Fruit fly (Drosophila melanogaster): ENCODE measurements around the gene CG18547.
A peak's percentile ranks its signal among the peaks of the same experiment; 100 is the strongest.

CG18547 gene

DNA sequence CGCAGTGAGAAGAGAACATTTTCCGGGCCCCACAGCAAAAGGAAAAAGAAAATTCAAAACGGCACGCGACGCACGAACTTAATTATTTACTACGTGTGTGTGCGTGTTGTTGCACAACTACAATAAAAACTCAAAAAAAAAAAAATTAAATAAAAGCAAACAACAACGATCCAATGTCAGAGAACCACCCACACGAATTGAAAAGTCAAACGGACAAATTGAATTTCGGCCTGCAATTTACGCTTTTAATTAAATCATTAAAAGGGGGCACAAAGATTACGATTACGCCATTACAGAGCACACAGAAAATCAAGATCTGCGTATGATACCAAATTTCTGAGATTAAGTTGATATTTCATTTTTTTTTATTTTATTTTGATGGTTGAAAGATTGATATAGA, 32.2 kb downstream of the CG18547 start:
- TF ChIP-seq Hr83 (GFP tag; optimal IDR thresholded peaks at IDR 0.05; ENCODE audit: poor library complexity, severe bottlenecking): no peak
- no peak for TF ChIP-seq CG9705 (GFP tag; optimal IDR thresholded peaks at IDR 0.05)
- TF ChIP-seq pan (optimal IDR thresholded peaks at IDR 0.05): no peak
- TF ChIP-seq Hr78 (GFP tag; optimal IDR thresholded peaks at IDR 0.05): no peak
- no peak for TF ChIP-seq Vsx2 (GFP tag; optimal IDR thresholded peaks at IDR 0.05; ENCODE audit: partially characterized antibody)
- TF ChIP-seq ey (GFP tag; optimal IDR thresholded peaks at IDR 0.05): no peak
- no peak for TF ChIP-seq tai (GFP tag; optimal IDR thresholded peaks at IDR 0.05)
- no peak for TF ChIP-seq h (GFP tag; optimal IDR thresholded peaks at IDR 0.05)
- no peak for TF ChIP-seq N (GFP tag; optimal IDR thresholded peaks at IDR 0.05)
- TF ChIP-seq usp (GFP tag; optimal IDR thresholded peaks at IDR 0.05): no peak
- no peak for TF ChIP-seq HLH106 (tag; optimal IDR thresholded peaks at IDR 0.05)
- TF ChIP-seq rgr (GFP tag; optimal IDR thresholded peaks at IDR 0.05): no peak
- no peak for TF ChIP-seq CrebA (GFP tag; optimal IDR thresholded peaks at IDR 0.05; ENCODE audit: borderline replicate concordance)
- TF ChIP-seq Jra (GFP tag; optimal IDR thresholded peaks at IDR 0.05): no peak
- TF ChIP-seq Sp1 (GFP tag; optimal IDR thresholded peaks at IDR 0.05): no peak
- TF ChIP-seq lola (GFP tag; optimal IDR thresholded peaks at IDR 0.05): no peak
- no peak for TF ChIP-seq dmrt93B (GFP tag; optimal IDR thresholded peaks at IDR 0.05)
- TF ChIP-seq OdsH (GFP tag; optimal IDR thresholded peaks at IDR 0.05): no peak
- TF ChIP-seq Abd-B (GFP tag; optimal IDR thresholded peaks at IDR 0.05): no peak

DNA sequence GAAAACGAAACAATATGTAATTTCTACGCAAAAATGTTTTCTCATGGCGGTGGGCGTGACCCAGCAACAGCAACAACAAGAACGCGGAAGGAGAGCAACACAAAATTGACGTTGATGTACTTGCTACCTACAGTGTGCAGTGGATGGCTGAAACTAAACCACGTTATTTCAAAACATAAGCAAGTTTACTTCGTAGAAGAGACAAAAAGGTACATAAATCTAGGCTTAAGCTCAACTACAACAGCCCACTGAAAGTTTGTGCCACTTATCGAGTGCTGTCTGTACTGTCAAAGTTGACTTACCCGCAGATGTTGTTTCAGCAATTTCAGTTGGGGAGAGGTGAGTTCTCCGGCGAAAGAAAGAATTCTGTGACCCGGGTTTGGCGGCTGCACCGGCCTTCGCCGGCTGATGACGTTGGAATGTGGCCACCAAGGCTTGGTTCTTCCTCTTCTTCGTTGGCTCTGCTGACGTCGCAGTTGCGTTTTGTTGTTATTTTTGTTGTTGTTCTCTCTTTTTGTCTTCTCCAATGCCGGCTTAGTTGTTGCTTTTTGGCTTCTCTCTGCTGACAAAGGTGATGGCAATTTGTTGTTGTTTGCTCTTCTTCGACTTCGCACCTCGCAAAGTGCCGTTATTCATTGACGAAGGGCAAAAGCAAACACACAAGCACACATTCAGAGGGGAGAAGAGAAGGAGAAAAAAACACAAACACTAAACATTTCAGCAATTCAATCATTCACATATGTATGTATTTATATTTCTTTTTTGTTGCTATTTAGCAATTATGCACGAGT, 32.9 kb downstream of the CG18547 start:
- TF ChIP-seq dmrt93B (GFP tag; optimal IDR thresholded peaks at IDR 0.05) (peak; percentile 52), h (GFP tag; optimal IDR thresholded peaks at IDR 0.05) (peak; percentile 67), Sp1 (GFP tag; optimal IDR thresholded peaks at IDR 0.05) (peak; percentile 45), psq (GFP tag; optimal IDR thresholded peaks at IDR 0.05) (peak; percentile 68), brk (GFP tag; optimal IDR thresholded peaks at IDR 0.05) (no peak), rgr (GFP tag; optimal IDR thresholded peaks at IDR 0.05) (peak; percentile 65), woc (GFP tag; optimal IDR thresholded peaks at IDR 0.05) (peak; percentile 47), usp (GFP tag; optimal IDR thresholded peaks at IDR 0.05) (no peak), ey (GFP tag; optimal IDR thresholded peaks at IDR 0.05) (peak; percentile 74), foxo (GFP tag; optimal IDR thresholded peaks at IDR 0.05) (peak in 1 of 2 experiments; percentile 75), OdsH (GFP tag; optimal IDR thresholded peaks at IDR 0.05) (peak; percentile 55), fru (GFP tag; optimal IDR thresholded peaks at IDR 0.05) (peak; percentile 71), Hnf4 (GFP tag; optimal IDR thresholded peaks at IDR 0.05) (peak; percentile 49), Abd-B (GFP tag; optimal IDR thresholded peaks at IDR 0.05) (no peak), HLH106 (tag; optimal IDR thresholded peaks at IDR 0.05) (peak; percentile 72), br (GFP tag; optimal IDR thresholded peaks at IDR 0.05) (peak; percentile 53), Dif (GFP tag; optimal IDR thresholded peaks at IDR 0.05; ENCODE audit: partially characterized antibody) (no peak), CG9705 (GFP tag; optimal IDR thresholded peaks at IDR 0.05) (peak; percentile 4)

DNA sequence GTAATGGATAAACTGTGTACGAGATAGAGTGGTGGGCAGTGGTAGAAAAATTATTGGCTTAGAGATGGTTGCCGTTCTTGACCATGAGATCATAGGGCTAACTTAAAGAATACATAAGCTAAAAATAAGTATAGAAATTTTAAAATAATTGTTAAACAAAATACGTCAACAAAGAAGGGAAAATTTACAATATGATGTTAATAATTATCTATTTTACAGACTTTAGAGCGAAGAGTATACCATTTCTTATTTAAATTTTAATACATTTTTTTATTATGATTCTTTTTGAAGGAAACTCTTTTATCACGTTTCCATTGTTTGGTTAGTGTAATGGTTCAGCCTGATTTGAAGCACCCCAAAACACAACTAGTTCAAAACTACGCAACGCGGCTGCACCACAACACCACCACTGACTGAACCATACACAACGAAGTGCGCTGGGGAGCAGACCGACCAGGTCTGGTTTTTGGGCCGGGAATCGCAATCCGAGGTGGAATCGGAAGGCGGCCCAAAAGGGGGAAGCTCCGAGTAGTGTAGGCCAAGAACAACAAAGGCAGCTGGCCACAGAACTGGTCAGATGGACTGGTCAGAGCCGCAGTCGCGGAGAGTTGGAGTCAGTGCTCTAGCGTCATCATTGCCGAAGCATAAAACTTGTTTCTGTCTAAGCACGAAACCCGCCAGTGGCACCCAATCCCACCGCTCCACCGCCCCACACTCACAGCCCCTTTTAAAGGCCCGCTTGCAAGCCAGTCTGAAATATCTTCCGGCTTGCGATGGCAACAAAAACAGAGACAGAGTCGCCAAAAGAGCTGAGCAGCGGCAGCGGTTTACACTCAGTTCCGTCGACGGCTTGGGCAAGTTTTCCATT, 34.5 kb downstream of the CG18547 start:
- TF ChIP-seq sage (GFP tag; optimal IDR thresholded peaks at IDR 0.05): no peak
- TF ChIP-seq sv (GFP tag; optimal IDR thresholded peaks at IDR 0.05): no peak
- TF ChIP-seq usp (GFP tag; optimal IDR thresholded peaks at IDR 0.05): no peak
- no peak for TF ChIP-seq foxo (GFP tag; optimal IDR thresholded peaks at IDR 0.05)
- no peak for TF ChIP-seq lola (GFP tag; optimal IDR thresholded peaks at IDR 0.05)
- no peak for TF ChIP-seq rgr (GFP tag; optimal IDR thresholded peaks at IDR 0.05)
- TF ChIP-seq Hr78 (GFP tag; optimal IDR thresholded peaks at IDR 0.05): no peak
- TF ChIP-seq N (GFP tag; optimal IDR thresholded peaks at IDR 0.05): no peak
- TF ChIP-seq GATAd (GFP tag; optimal IDR thresholded peaks at IDR 0.05): no peak
- no peak for TF ChIP-seq dmrt93B (GFP tag; optimal IDR thresholded peaks at IDR 0.05)
- no peak for TF ChIP-seq jim (GFP tag; optimal IDR thresholded peaks at IDR 0.05)

DNA sequence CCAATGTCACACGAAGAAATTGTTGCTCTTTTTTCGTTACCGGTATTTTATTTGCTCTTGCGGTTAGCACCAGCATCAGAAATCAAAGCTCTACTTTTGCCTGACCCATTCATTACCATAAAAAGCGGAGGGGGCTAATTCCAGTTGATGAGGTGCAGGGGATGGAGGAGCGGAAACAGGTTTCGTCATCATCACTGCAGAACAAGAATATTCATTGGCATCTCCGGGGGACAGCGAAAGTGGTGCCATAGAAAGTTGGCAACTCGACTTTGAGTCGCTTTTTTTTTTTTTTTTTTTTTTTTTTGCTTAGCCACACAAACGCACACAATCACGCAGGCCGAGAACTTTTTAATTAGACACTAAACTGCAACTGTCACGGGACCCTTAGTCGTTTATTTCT, 39.1 kb downstream of the CG18547 start:
- no peak for TF ChIP-seq Dif (GFP tag; optimal IDR thresholded peaks at IDR 0.05; ENCODE audit: partially characterized antibody)
- TF ChIP-seq Vsx2 (GFP tag; optimal IDR thresholded peaks at IDR 0.05; ENCODE audit: partially characterized antibody): peak; percentile 62

Data from whole organism, wandering third instar larva.